Fruit fly (Drosophila melanogaster) whole organism, embryonic: ENCODE results near the gene Scgalpha.

ENCODE experiments used
- CG6654 ChIP-seq: fragments of 200-800 bp; sonication (Bioruptor generic); optimal IDR thresholded peaks from 2 replicates; lab custom pipeline; 2017; ENCODE audit warnings: missing biosample characterization, mild to moderate bottlenecking, missing genetic modification characterization
- ara ChIP-seq: fragments of 200-800 bp; sonication (Bioruptor generic); IDR thresholded peaks from 2 replicates; pipeline ENCODE4 v1.3.6; 2022; ENCODE audit warnings: missing biosample characterization, missing genetic modification characterization
- kni ChIP-seq: fragments of 200-800 bp; sonication (Bioruptor generic); optimal IDR thresholded peaks from 3 replicates; lab custom pipeline; 2017; ENCODE audit warnings: mild to moderate bottlenecking, missing biosample characterization, missing genetic modification reagents, missing genetic modification characterization
- lola ChIP-seq, 3 experiments: fragments of >200 bp in 2 of 3; fragments of 200-800 bp in 1 of 3; sonication (Bioruptor generic) in 1 of 3; optimal IDR thresholded peaks; 2 replicates each; lab custom pipeline; 2017 to 2019; ENCODE audit warnings: missing biosample characterization in 3 of 3, missing genetic modification characterization in 3 of 3, mild to moderate bottlenecking in 1 of 3, moderate library complexity in 1 of 3
- nerfin-2 ChIP-seq: fragments of 200-800 bp; sonication (Bioruptor generic); IDR thresholded peaks from 2 replicates; pipeline ENCODE4 v1.3.6; 2022; ENCODE audit warnings: missing biosample characterization, missing genetic modification characterization; ENCODE audit not compliant: partially characterized antibody
- ro ChIP-seq: fragments of 200-800 bp; sonication (Bioruptor generic); IDR thresholded peaks from 2 replicates; pipeline ENCODE4 v1.3.6; 2022; ENCODE audit warnings: missing biosample characterization, missing genetic modification characterization
- sc ChIP-seq, 3 experiments: fragments of >200 bp in 2 of 3; fragments of 200-800 bp in 1 of 3; sonication (Bioruptor generic) in 1 of 3; optimal IDR thresholded peaks; 2 replicates in 2 of 3; 3 replicates in 1 of 3; lab custom pipeline; 2017; ENCODE audit warnings: mild to moderate bottlenecking in 1 of 3, missing biosample characterization in 1 of 3, missing genetic modification characterization in 1 of 3, missing genetic modification reagents in 1 of 3
- stc ChIP-seq: fragments of 200-800 bp; sonication (Bioruptor generic); IDR thresholded peaks from 2 replicates; pipeline ENCODE4 v1.3.6; 2022; ENCODE audit warnings: missing biosample characterization, missing genetic modification characterization
- usp ChIP-seq: fragments of >200 bp; optimal IDR thresholded peaks from 2 replicates; lab custom pipeline; 2017; ENCODE audit warnings: missing biosample characterization, missing genetic modification characterization

- TF ChIP-seq CG6654, result no peak
- TF ChIP-seq stc (GFP tag; lab: Robert Waterston, UW), result no peak
- TF ChIP-seq ara, result no peak
- TF ChIP-seq usp (GFP tag; lab: Kevin White, UChicago), result no peak
- TF ChIP-seq nerfin-2 (GFP tag; lab: Robert Waterston, UW), result no peak
- TF ChIP-seq sc (optimal IDR thresholded peaks at IDR 0.05; lab: Kevin White, UChicago), result no peak
- TF ChIP-seq sc (GFP tag; optimal IDR thresholded peaks at IDR 0.05; lab: Kevin White, UChicago), result no peak
- no peak for TF ChIP-seq lola (GFP tag; optimal IDR thresholded peaks at IDR 0.05; lab: Kevin White, UChicago)
- no peak for TF ChIP-seq kni (GFP tag; lab: Kevin White, UChicago)
- no peak for TF ChIP-seq ro (GFP tag; lab: Robert Waterston, UW)
These were observed 30.4 kb downstream of the Scgalpha start for dm6 chr2L:8333624-8334023.
